Worm (Caenorhabditis elegans) whole organism, L3 larva: ENCODE measurements around the gene K09H11.4.

Source experiments
- R02D3.7 ChIP-seq: fragments of 150-350 bp; optimal IDR thresholded peaks from 2 replicates; lab custom pipeline; 2014; ENCODE audit warnings: missing biosample characterization, missing genetic modification characterization
- aly-2 ChIP-seq: fragments of 150-350 bp; optimal IDR thresholded peaks from 2 replicates; lab custom pipeline; 2014; ENCODE audit warnings: missing biosample characterization, missing genetic modification characterization
- ama-1 ChIP-seq: fragments of 150-350 bp; optimal IDR thresholded peaks from 2 replicates; lab custom pipeline; 2018
- elt-1 ChIP-seq: fragments of 150-350 bp; optimal IDR thresholded peaks from 2 replicates; lab custom pipeline; 2014; ENCODE audit warnings: missing biosample characterization, missing genetic modification characterization
- fkh-10 ChIP-seq: sonication (generic microtip); optimal IDR thresholded peaks from 2 replicates; lab custom pipeline; 2017; ENCODE audit warnings: missing biosample characterization, missing genetic modification reagents, missing genetic modification characterization
- lin-39 ChIP-seq: fragments of 150-350 bp; optimal IDR thresholded peaks from 2 replicates; lab custom pipeline; 2018; ENCODE audit warnings: missing biosample characterization, missing genetic modification reagents, missing genetic modification characterization
- mdl-1 ChIP-seq: fragments of 150-350 bp; optimal IDR thresholded peaks from 2 replicates; lab custom pipeline; 2014; ENCODE audit warnings: missing biosample characterization, missing genetic modification characterization
- nhr-23 ChIP-seq: fragments of 150-350 bp; optimal IDR thresholded peaks from 2 replicates; lab custom pipeline; 2014; ENCODE audit warnings: missing biosample characterization, missing genetic modification reagents, missing genetic modification characterization
- pqm-1 ChIP-seq: fragments of 150-350 bp; optimal IDR thresholded peaks from 2 replicates; lab custom pipeline; 2017; ENCODE audit warnings: missing biosample characterization, missing genetic modification characterization, inconsistent platforms
- skn-1 ChIP-seq: fragments of 150-350 bp; optimal IDR thresholded peaks from 2 replicates; lab custom pipeline; 2014; ENCODE audit warnings: missing biosample characterization, missing genetic modification characterization
- ztf-4 ChIP-seq: fragments of 150-350 bp; optimal IDR thresholded peaks from 2 replicates; lab custom pipeline; 2014; ENCODE audit warnings: missing biosample characterization, missing genetic modification characterization

DNA sequence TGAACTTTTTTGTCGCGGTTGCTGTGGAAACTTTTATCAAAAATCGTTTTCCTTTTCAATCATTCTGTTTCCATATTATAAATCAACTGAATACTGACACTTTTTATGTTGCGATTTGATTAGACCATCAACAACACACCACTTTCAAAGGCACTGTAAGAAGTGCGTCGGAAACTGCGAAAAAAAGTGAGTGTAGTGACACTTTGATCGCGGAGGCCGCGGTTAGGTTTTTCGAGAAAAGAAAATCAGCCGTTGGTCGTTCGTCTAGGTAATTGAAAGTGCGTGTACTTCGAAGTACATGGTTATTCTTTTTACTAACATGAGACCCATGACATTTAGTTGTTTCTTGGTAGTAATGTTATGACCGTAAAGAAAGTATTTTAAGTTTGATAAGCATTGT lies 30.7 kb downstream of the K09H11.4 start:
- no peak for TF ChIP-seq ztf-4 (tag; lab: Kevin White, UChicago)
- TF ChIP-seq elt-1 (tag; lab: Kevin White, UChicago), result no peak
- no peak for TF ChIP-seq fkh-10 (GFP tag; lab: Kevin White, UChicago)
- no peak for TF ChIP-seq nhr-23 (tag; lab: Kevin White, UChicago)
- TF ChIP-seq aly-2 (tag; lab: Kevin White, UChicago), result no peak
- TF ChIP-seq skn-1 (tag; lab: Kevin White, UChicago), result no peak
- no peak for TF ChIP-seq R02D3.7
- no peak for TF ChIP-seq ama-1 (lab: Kevin White, UChicago)
- TF ChIP-seq mdl-1 (tag; lab: Kevin White, UChicago), result no peak
- no peak for TF ChIP-seq lin-39 (tag; lab: Kevin White, UChicago)
- no peak for TF ChIP-seq pqm-1 (tag; lab: Kevin White, UChicago)
